Worm (Caenorhabditis elegans): ENCODE results near the gene ent-7.

Gene ent-7

ce11 chrIV:10033053-10033452, 16.0 kb downstream of the ent-7 start, which contains the start of gene F44D12.6:
TSS of gene F44D12.6 (plus strand) at chrIV:10033353.
- no peak for TF ChIP-seq nhr-85 (tag)
- no peak for TF ChIP-seq ztf-11 (tag; optimal IDR thresholded peaks at IDR 0.05)
- no peak for TF ChIP-seq ceh-90 (tag; optimal IDR thresholded peaks at IDR 0.05)
- no peak for TF ChIP-seq nhr-47 (tag; optimal IDR thresholded peaks at IDR 0.05)
- TF ChIP-seq lin-14 (GFP tag; optimal IDR thresholded peaks at IDR 0.05) = no peak
- no peak for TF ChIP-seq tbx-2 (tag; optimal IDR thresholded peaks at IDR 0.05)
- TF ChIP-seq nhr-77 (tag; optimal IDR thresholded peaks at IDR 0.05) = no peak
- no peak for TF ChIP-seq snu-23 (GFP tag; optimal IDR thresholded peaks at IDR 0.05)
- TF ChIP-seq mep-1 (tag; optimal IDR thresholded peaks at IDR 0.05) = no peak
- no peak for TF ChIP-seq ama-1 (optimal IDR thresholded peaks at IDR 0.05)
- no peak for TF ChIP-seq unc-62 (GFP tag; optimal IDR thresholded peaks at IDR 0.05)
- TF ChIP-seq aly-2 (tag; optimal IDR thresholded peaks at IDR 0.05) = no peak
- no peak for TF ChIP-seq skn-1 (tag; optimal IDR thresholded peaks at IDR 0.05)
- TF ChIP-seq nhr-71 (tag; optimal IDR thresholded peaks at IDR 0.05) = no peak
- TF ChIP-seq dsc-1 (tag; optimal IDR thresholded peaks at IDR 0.05) = no peak

ce11 chrIV:10036966-10037365, 19.9 kb downstream of the ent-7 start, which contains the start of gene F44D12.10:
TSS of gene F44D12.10 (minus strand) at chrIV:10037066.
- TF ChIP-seq mep-1 (tag; optimal IDR thresholded peaks at IDR 0.05) (no peak), aly-2 (tag; optimal IDR thresholded peaks at IDR 0.05) (no peak), nhr-84 (tag; optimal IDR thresholded peaks at IDR 0.05) (no peak), nhr-90 (tag; optimal IDR thresholded peaks at IDR 0.05; ENCODE audit: poor library complexity) (no peak), swsn-7 (tag; optimal IDR thresholded peaks at IDR 0.05) (no peak), skn-1 (tag; optimal IDR thresholded peaks at IDR 0.05) (no peak), ceh-90 (tag; optimal IDR thresholded peaks at IDR 0.05) (no peak), fkh-4 (tag; optimal IDR thresholded peaks at IDR 0.05; ENCODE audit: borderline replicate concordance) (no peak), Y116A8C.19 (tag; optimal IDR thresholded peaks at IDR 0.05; ENCODE audit: borderline replicate concordance) (no peak), mab-9 (GFP tag; IDR thresholded peaks at IDR 0.05) (no peak), ceh-82 (tag; optimal IDR thresholded peaks at IDR 0.05) (no peak), lir-3 (tag; optimal IDR thresholded peaks at IDR 0.05; ENCODE audit: poor library complexity) (no peak), hlh-17 (GFP tag; optimal IDR thresholded peaks at IDR 0.05; ENCODE audit: borderline replicate concordance) (no peak), ceh-88 (GFP tag; IDR thresholded peaks at IDR 0.05) (no peak), ces-1 (GFP tag; optimal IDR thresholded peaks at IDR 0.05) (no peak), lin-14 (GFP tag; optimal IDR thresholded peaks at IDR 0.05) (no peak), blmp-1 (tag; optimal IDR thresholded peaks at IDR 0.05) (no peak), aha-1 (tag; optimal IDR thresholded peaks at IDR 0.05) (no peak)

- peak; percentile 42 for TF ChIP-seq blmp-1 (tag; optimal IDR thresholded peaks at IDR 0.05)
- peak in 1 of 6 experiments; percentile 11 for TF ChIP-seq elt-3 (tag; optimal IDR thresholded peaks at IDR 0.05)
- no peak for TF ChIP-seq ztf-4 (tag; optimal IDR thresholded peaks at IDR 0.05)
- TF ChIP-seq nhr-85 (tag) = peak; percentile 22
- no peak for TF ChIP-seq zag-1 (tag; optimal IDR thresholded peaks at IDR 0.05)
- no peak for TF ChIP-seq lin-15B (tag; optimal IDR thresholded peaks at IDR 0.05)
These were observed 23.7 kb downstream of the ent-7 start, which contains the start of gene dhs-31 for ce11 chrIV:10040803-10041202. TSS of gene dhs-31 (minus strand) at chrIV:10040903.

ce11 chrIV:10042881-10043280, 25.8 kb downstream of the ent-7 start, which contains the start of gene frk-1:
TSS of gene frk-1 (plus strand) at chrIV:10043181.
- TF ChIP-seq lir-3 (tag; optimal IDR thresholded peaks at IDR 0.05; ENCODE audit: poor library complexity) (no peak), ceh-88 (GFP tag; IDR thresholded peaks at IDR 0.05) (no peak), nhr-84 (tag; optimal IDR thresholded peaks at IDR 0.05) (no peak), nhr-237 (tag; optimal IDR thresholded peaks at IDR 0.05) (no peak), sox-4 (tag; optimal IDR thresholded peaks at IDR 0.05) (no peak), hlh-17 (GFP tag; optimal IDR thresholded peaks at IDR 0.05; ENCODE audit: borderline replicate concordance) (no peak), sup-37 (GFP tag; optimal IDR thresholded peaks at IDR 0.05) (no peak), nhr-47 (tag; optimal IDR thresholded peaks at IDR 0.05) (no peak), unc-62 (GFP tag; optimal IDR thresholded peaks at IDR 0.05) (no peak), lin-14 (GFP tag; optimal IDR thresholded peaks at IDR 0.05) (no peak), nhr-19 (GFP tag; conservative IDR thresholded peaks at IDR 0.05) (no peak), lin-39 (tag; optimal IDR thresholded peaks at IDR 0.05) (no peak), vab-15 (tag; optimal IDR thresholded peaks at IDR 0.05) (no peak), xbp-1 (tag; optimal IDR thresholded peaks at IDR 0.05) (no peak), ama-1 (optimal IDR thresholded peaks at IDR 0.05) (no peak)
